Fruit fly (Drosophila melanogaster) whole organism, prepupa: ENCODE results near the gene Drsl1.

Experiments
- CG11902 ChIP-seq: fragments of 200-800 bp; sonication (Bioruptor generic); optimal IDR thresholded peaks from 3 replicates; lab custom pipeline; 2016; ENCODE audit warnings: missing biosample characterization, missing genetic modification characterization
- CG16779 ChIP-seq: fragments of 200-800 bp; sonication (Bioruptor generic); optimal IDR thresholded peaks from 3 replicates; lab custom pipeline; 2017; ENCODE audit warnings: missing biosample characterization, mild to moderate bottlenecking, missing genetic modification characterization
- CG6276 ChIP-seq: fragments of 200-800 bp; sonication (Bioruptor generic); optimal IDR thresholded peaks from 2 replicates; lab custom pipeline; 2017; ENCODE audit warnings: missing biosample characterization, mild to moderate bottlenecking, missing genetic modification characterization
- CG6792 ChIP-seq: fragments of 200-800 bp; sonication (Bioruptor generic); optimal IDR thresholded peaks from 3 replicates; lab custom pipeline; 2016; ENCODE audit warnings: missing biosample characterization, missing genetic modification characterization
- CG8632 ChIP-seq: fragments of 200-800 bp; sonication (Bioruptor generic); optimal IDR thresholded peaks from 3 replicates; lab custom pipeline; 2016; ENCODE audit warnings: missing biosample characterization, missing genetic modification characterization
- Hr38 ChIP-seq: sonication (Bioruptor generic); optimal IDR thresholded peaks from 2 replicates; lab custom pipeline; 2016; ENCODE audit warnings: missing biosample characterization, missing genetic modification characterization
- Hr39 ChIP-seq: fragments of 200-800 bp; sonication (Bioruptor generic); optimal IDR thresholded peaks from 2 replicates; lab custom pipeline; 2016; ENCODE audit warnings: missing biosample characterization, missing genetic modification characterization
- OdsH ChIP-seq: fragments of 200-800 bp; sonication (Bioruptor generic); optimal IDR thresholded peaks from 3 replicates; lab custom pipeline; 2016; ENCODE audit warnings: missing biosample characterization, missing genetic modification characterization
- Smox ChIP-seq: fragments of 200-800 bp; sonication (Bioruptor generic); optimal IDR thresholded peaks from 3 replicates; lab custom pipeline; 2016; ENCODE audit warnings: missing biosample characterization, missing genetic modification characterization
- Sox102F ChIP-seq: fragments of 200-800 bp; sonication (Bioruptor generic); optimal IDR thresholded peaks from 2 replicates; lab custom pipeline; 2016; ENCODE audit warnings: missing biosample characterization, mild to moderate bottlenecking, missing genetic modification characterization
- Sox15 ChIP-seq: fragments of 200-800 bp; sonication (Bioruptor generic); optimal IDR thresholded peaks from 3 replicates; lab custom pipeline; 2016; ENCODE audit warnings: missing biosample characterization, missing genetic modification characterization
- cyc ChIP-seq: fragments of 200-800 bp; sonication (Bioruptor generic); optimal IDR thresholded peaks from 3 replicates; lab custom pipeline; 2016; ENCODE audit warnings: missing biosample characterization, missing genetic modification characterization
- topi ChIP-seq: fragments of 200-800 bp; sonication (Bioruptor generic); optimal IDR thresholded peaks from 3 replicates; lab custom pipeline; 2016; ENCODE audit warnings: missing biosample characterization, missing genetic modification characterization

dm6 chr3L:3353297-3353696, 17.7 kb upstream of the Drsl1 start:
- no peak for TF ChIP-seq CG11902
- TF ChIP-seq Sox102F (GFP tag; lab: Kevin White, UChicago) = no peak
- TF ChIP-seq CG16779 = no peak
- no peak for TF ChIP-seq CG6276 (GFP tag; lab: Kevin White, UChicago)
- no peak for TF ChIP-seq topi
- TF ChIP-seq cyc = no peak
- no peak for TF ChIP-seq OdsH (GFP tag; lab: Kevin White, UChicago)
- no peak for TF ChIP-seq Sox15 (GFP tag; lab: Kevin White, UChicago)
- no peak for TF ChIP-seq Smox (GFP tag; lab: Kevin White, UChicago)
- TF ChIP-seq Hr38 = no peak
- no peak for TF ChIP-seq CG6792
- no peak for TF ChIP-seq CG8632 (GFP tag; lab: Kevin White, UChicago)
- TF ChIP-seq Hr39 = no peak
